Worm (Caenorhabditis elegans) whole organism, young adult: Measurements from ENCODE around the gene let-767.
A peak's percentile ranks its signal among the peaks of the same experiment; 100 is the strongest.

Source experiments
- B0035.1 ChIP-seq: sonication (generic microtip); optimal IDR thresholded peaks from 2 replicates; lab custom pipeline; 2016; ENCODE audit warnings: missing genetic modification characterization, mild to moderate bottlenecking, missing compliant biosample characterization, missing genotype, missing genetic modification reagents
- B0261.1 ChIP-seq: sonication (generic microtip); optimal IDR thresholded peaks from 2 replicates; lab custom pipeline; 2016; ENCODE audit warnings: mild to moderate bottlenecking, missing genetic modification characterization, moderate library complexity, missing compliant biosample characterization
- D2030.7 ChIP-seq: fragments of 200-800 bp; sonication (Bioruptor generic); IDR thresholded peaks from 2 replicates; pipeline ENCODE4 v1.3.6; 2022; ENCODE audit warnings: missing genetic modification reagents, missing genetic modification characterization, missing compliant biosample characterization
- F10E7.11 ChIP-seq: sonication (generic microtip); optimal IDR thresholded peaks from 2 replicates; lab custom pipeline; 2017; ENCODE audit warnings: mild to moderate bottlenecking, missing genetic modification characterization, moderate library complexity, missing compliant biosample characterization
- F57A8.1 ChIP-seq: fragments of 200-800 bp; sonication (Bioruptor generic); optimal IDR thresholded peaks from 2 replicates; lab custom pipeline; 2018; ENCODE audit warnings: mild to moderate bottlenecking, missing genetic modification characterization, moderate library complexity, missing compliant biosample characterization
- T07F8.4 ChIP-seq: sonication (generic microtip); optimal IDR thresholded peaks from 2 replicates; lab custom pipeline; 2016; ENCODE audit warnings: mild to moderate bottlenecking, missing genetic modification characterization, moderate library complexity, missing compliant biosample characterization
- T26A5.8 ChIP-seq: sonication (generic microtip); optimal IDR thresholded peaks from 2 replicates; lab custom pipeline; 2016; ENCODE audit warnings: missing genetic modification characterization, missing compliant biosample characterization
- Y95B8A.8 ChIP-seq: fragments of 200-800 bp; sonication (Bioruptor generic); IDR thresholded peaks from 2 replicates; pipeline ENCODE4 v1.3.6; 2022; ENCODE audit warnings: missing genetic modification reagents, missing genetic modification characterization, missing compliant biosample characterization
- ZK185.1 ChIP-seq: sonication (generic microtip); optimal IDR thresholded peaks from 2 replicates; lab custom pipeline; 2016; ENCODE audit warnings: mild to moderate bottlenecking, missing genetic modification characterization, missing compliant biosample characterization; ENCODE audit not compliant: poor library complexity, severe bottlenecking
- ama-1 ChIP-seq, 3 experiments: fragments of 150-350 bp in 1 of 3; sonication (generic microtip) in 2 of 3; optimal IDR thresholded peaks; 2 replicates each; lab custom pipeline; 2014 to 2018; ENCODE audit warnings: missing biosample characterization in 2 of 3, missing genetic modification characterization in 2 of 3, missing genetic modification reagents in 2 of 3
- aptf-3 ChIP-seq: fragments of 200-800 bp; sonication (Bioruptor generic); IDR thresholded peaks from 2 replicates; pipeline ENCODE4 v1.3.6; 2022; ENCODE audit warnings: missing genetic modification characterization, missing compliant biosample characterization
- atf-7 ChIP-seq: sonication (generic microtip); optimal IDR thresholded peaks from 2 replicates; lab custom pipeline; 2017; ENCODE audit warnings: mild to moderate bottlenecking, missing genetic modification characterization, missing compliant biosample characterization
- attf-3 ChIP-seq: fragments of 200-800 bp; sonication (Bioruptor generic); conservative IDR thresholded peaks from 2 replicates; pipeline ENCODE4 v1.3.6; 2022; ENCODE audit warnings: missing genetic modification reagents, missing genetic modification characterization, missing compliant biosample characterization
- attf-5 ChIP-seq: fragments of 200-800 bp; sonication (Bioruptor generic); optimal IDR thresholded peaks from 2 replicates; lab custom pipeline; 2018; ENCODE audit warnings: mild to moderate bottlenecking, missing genetic modification characterization, missing compliant biosample characterization
- bed-1 ChIP-seq: fragments of 200-800 bp; sonication (Bioruptor generic); IDR thresholded peaks from 2 replicates; pipeline ENCODE4 v1.3.6; 2022; ENCODE audit warnings: missing genetic modification reagents, missing genetic modification characterization, missing compliant biosample characterization
- ccch-3 ChIP-seq: fragments of 200-800 bp; sonication (Bioruptor generic); optimal IDR thresholded peaks from 2 replicates; lab custom pipeline; 2018; ENCODE audit warnings: mild to moderate bottlenecking, missing genetic modification characterization, missing compliant biosample characterization
- cebp-1 ChIP-seq, 2 experiments: fragments of 200-800 bp in 1 of 2; sonication (Bioruptor generic) in 1 of 2; sonication (generic microtip) in 1 of 2; IDR thresholded peaks in 1 of 2; optimal IDR thresholded peaks in 1 of 2; 2 replicates each; pipeline versions ENCODE4 v1.3.6 to Lab custom; 2017 to 2022; ENCODE audit warnings: missing compliant biosample characterization in 2 of 2, missing genetic modification characterization in 2 of 2, mild to moderate bottlenecking in 1 of 2, missing genetic modification reagents in 1 of 2, moderate library complexity in 1 of 2
- ceh-27 ChIP-seq: fragments of 200-800 bp; sonication (Bioruptor generic); optimal IDR thresholded peaks from 2 replicates; lab custom pipeline; 2018; ENCODE audit warnings: mild to moderate bottlenecking, missing genetic modification characterization, moderate library complexity, missing compliant biosample characterization
- ceh-40 ChIP-seq: fragments of 200-800 bp; sonication (Bioruptor generic); IDR thresholded peaks from 2 replicates; pipeline ENCODE4 v1.3.6; 2022; ENCODE audit warnings: missing genetic modification characterization, missing compliant biosample characterization
- ceh-58 ChIP-seq: fragments of 200-800 bp; sonication (Bioruptor generic); IDR thresholded peaks from 2 replicates; pipeline ENCODE4 v1.3.6; 2022; ENCODE audit warnings: missing genetic modification characterization, missing compliant biosample characterization
- ceh-91 ChIP-seq: fragments of 200-800 bp; sonication (Bioruptor generic); IDR thresholded peaks from 2 replicates; pipeline ENCODE4 v1.3.6; 2022; ENCODE audit warnings: missing genetic modification reagents, missing genetic modification characterization, missing compliant biosample characterization
- efl-1 ChIP-seq: fragments of 150-350 bp; optimal IDR thresholded peaks from 2 replicates; lab custom pipeline; 2014; ENCODE audit warnings: missing biosample characterization, missing genetic modification reagents, missing genetic modification characterization
- egl-44 ChIP-seq: fragments of 200-800 bp; sonication (Bioruptor generic); IDR thresholded peaks from 2 replicates; pipeline ENCODE4 v1.3.6; 2022; ENCODE audit warnings: missing genetic modification reagents, missing genetic modification characterization, missing compliant biosample characterization
- gei-17 ChIP-seq: fragments of 200-800 bp; sonication (Bioruptor generic); optimal IDR thresholded peaks from 2 replicates; lab custom pipeline; 2018; ENCODE audit warnings: mild to moderate bottlenecking, missing genetic modification characterization, missing compliant biosample characterization
- him-1 ChIP-seq: sonication (generic microtip); optimal IDR thresholded peaks from 2 replicates; lab custom pipeline; 2016; ENCODE audit warnings: missing genotype, missing genetic modification reagents, missing genetic modification characterization, missing compliant biosample characterization
- hmg-1.2 ChIP-seq: fragments of 200-800 bp; sonication (Bioruptor generic); IDR thresholded peaks from 2 replicates; pipeline ENCODE4 v1.3.6; 2022; ENCODE audit warnings: missing genetic modification reagents, missing genetic modification characterization, missing compliant biosample characterization
- lin-40 ChIP-seq: sonication (generic microtip); optimal IDR thresholded peaks from 2 replicates; lab custom pipeline; 2016; ENCODE audit warnings: missing genetic modification characterization, mild to moderate bottlenecking, missing compliant biosample characterization, missing genotype, missing genetic modification reagents
- lsl-1 ChIP-seq: fragments of 200-800 bp; sonication (Bioruptor generic); optimal IDR thresholded peaks from 2 replicates; lab custom pipeline; 2018; ENCODE audit warnings: mild to moderate bottlenecking, missing genetic modification characterization, moderate library complexity, missing compliant biosample characterization
- mcd-1 ChIP-seq: fragments of 200-800 bp; sonication (Bioruptor generic); IDR thresholded peaks from 2 replicates; pipeline ENCODE4 v1.3.6; 2022; ENCODE audit warnings: missing genetic modification reagents, missing genetic modification characterization, missing compliant biosample characterization
- mxl-1 ChIP-seq: sonication (generic microtip); optimal IDR thresholded peaks from 2 replicates; lab custom pipeline; 2016; ENCODE audit warnings: missing genetic modification characterization, missing compliant biosample characterization
- nfya-1 ChIP-seq: sonication (generic microtip); optimal IDR thresholded peaks from 2 replicates; lab custom pipeline; 2017; ENCODE audit warnings: antibody characterized with exemption, missing compliant biosample characterization, missing genetic modification characterization, borderline replicate concordance; ENCODE audit not compliant: insufficient read depth
- nfya-2 ChIP-seq: fragments of 200-800 bp; sonication (Bioruptor generic); IDR thresholded peaks from 2 replicates; pipeline ENCODE4 v1.3.6; 2022; ENCODE audit warnings: missing genetic modification reagents, missing genetic modification characterization, missing compliant biosample characterization
- nhr-90 ChIP-seq: sonication (generic microtip); optimal IDR thresholded peaks from 2 replicates; lab custom pipeline; 2016; ENCODE audit warnings: missing genotype, mild to moderate bottlenecking, missing genetic modification characterization, missing compliant biosample characterization
- rcor-1 ChIP-seq: fragments of 200-800 bp; sonication (Bioruptor generic); IDR thresholded peaks from 2 replicates; pipeline ENCODE4 v1.3.6; 2022; ENCODE audit warnings: missing genetic modification reagents, missing genetic modification characterization, missing compliant biosample characterization
- rec-8 ChIP-seq, 2 experiments: sonication (generic microtip); optimal IDR thresholded peaks; 2 replicates each; lab custom pipeline; 2016; ENCODE audit warnings: mild to moderate bottlenecking in 2 of 2, missing genetic modification characterization in 2 of 2, missing genetic modification reagents in 2 of 2, missing genotype in 2 of 2, missing biosample characterization in 1 of 2, missing compliant biosample characterization in 1 of 2, moderate library complexity in 1 of 2
- repo-1 ChIP-seq: sonication (generic microtip); optimal IDR thresholded peaks from 2 replicates; lab custom pipeline; 2017; ENCODE audit warnings: mild to moderate bottlenecking, missing genetic modification characterization, missing compliant biosample characterization
- snpc-1.3 ChIP-seq: sonication (generic microtip); optimal IDR thresholded peaks from 2 replicates; lab custom pipeline; 2017; ENCODE audit warnings: missing genetic modification characterization, mild to moderate bottlenecking, missing compliant biosample characterization, antibody characterized with exemption, moderate library complexity, missing genotype, missing genetic modification reagents; ENCODE audit not compliant: insufficient read depth
- snpc-3.4 ChIP-seq: sonication (generic microtip); optimal IDR thresholded peaks from 2 replicates; lab custom pipeline; 2017; ENCODE audit warnings: missing genetic modification characterization, mild to moderate bottlenecking, missing compliant biosample characterization, antibody characterized with exemption, moderate library complexity, missing genotype, missing genetic modification reagents
- tbp1 ChIP-seq: fragments of 200-800 bp; sonication (Bioruptor generic); optimal IDR thresholded peaks from 2 replicates; lab custom pipeline; 2018; ENCODE audit warnings: mild to moderate bottlenecking, missing genetic modification characterization, missing compliant biosample characterization
- tbx-9 ChIP-seq: sonication (generic microtip); optimal IDR thresholded peaks from 2 replicates; lab custom pipeline; 2016; ENCODE audit warnings: borderline replicate concordance, missing genetic modification characterization, inconsistent platforms, missing compliant biosample characterization
- zim-3 ChIP-seq: sonication (generic microtip); optimal IDR thresholded peaks from 2 replicates; lab custom pipeline; 2017; ENCODE audit warnings: mild to moderate bottlenecking, missing genetic modification characterization, moderate library complexity, missing compliant biosample characterization
- ztf-22 ChIP-seq: fragments of 200-800 bp; sonication (Bioruptor generic); optimal IDR thresholded peaks from 2 replicates; lab custom pipeline; 2018; ENCODE audit warnings: mild to moderate bottlenecking, missing genetic modification characterization, moderate library complexity, missing compliant biosample characterization
- ztf-3 ChIP-seq: fragments of 200-800 bp; sonication (Bioruptor generic); optimal IDR thresholded peaks from 2 replicates; lab custom pipeline; 2018; ENCODE audit warnings: mild to moderate bottlenecking, missing genetic modification characterization, missing compliant biosample characterization

The let-767 gene

DNA sequence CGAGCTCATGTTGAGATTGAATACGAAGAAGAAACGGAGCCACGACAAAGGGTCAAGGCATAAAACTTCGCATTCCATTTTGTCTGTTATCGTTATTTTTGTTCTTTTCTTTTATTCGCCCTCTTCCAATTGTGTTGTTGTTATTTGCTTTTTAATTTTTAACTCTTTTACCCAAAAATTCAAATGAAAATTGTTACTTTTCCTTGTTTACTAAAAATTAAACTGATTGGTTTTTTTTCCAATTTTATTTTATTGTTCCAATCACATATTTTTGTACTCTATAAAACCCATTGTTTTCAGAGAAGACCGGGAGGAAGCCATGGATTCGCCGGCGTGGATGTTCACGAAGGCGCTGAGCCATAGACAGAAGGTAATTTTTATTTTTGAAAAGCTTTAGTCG is 40.7 kb upstream of the let-767 start, which contains the start of gene C16A3.5:
Gene C16A3.5 (plus strand): TSS at position 301 of the 400 bp plus-strand sequence.
- TF ChIP-seq mcd-1 (GFP tag; lab: Robert Waterston, UW) = 0 out of 2 replicates have a peak, but pooled peaks have one; percentile 11
- TF ChIP-seq F57A8.1 = no peak

DNA sequence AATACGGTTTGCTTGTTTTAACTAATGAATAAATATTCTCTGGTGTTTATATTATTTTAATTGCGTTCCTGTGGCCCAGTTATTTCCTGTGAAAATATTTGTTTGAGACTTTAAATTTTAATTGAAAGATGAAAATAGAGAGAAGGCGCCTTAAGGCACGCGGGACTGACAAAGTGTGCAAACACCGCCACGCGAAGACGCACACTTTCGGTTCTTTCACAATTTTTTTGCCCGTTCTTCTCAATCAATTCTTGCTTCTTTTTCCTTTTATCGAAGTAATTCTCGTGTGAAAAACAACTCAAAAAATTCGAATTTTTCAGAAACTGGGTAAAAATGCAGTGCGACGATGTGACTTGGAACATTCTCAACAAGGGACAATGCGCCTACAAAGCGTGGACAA is 39.4 kb upstream of the let-767 start, which contains the start of gene C16A3.6:
Gene C16A3.6 (plus strand): TSS at position 84 of the 400 bp plus-strand sequence.
- TF ChIP-seq egl-44 (no peak), lin-40 (tag; lab: Kevin White, UChicago) (peak; percentile 4), cebp-1 (GFP tag; IDR thresholded peaks at IDR 0.05; lab: Robert Waterston, UW) (no peak), cebp-1 (tag; optimal IDR thresholded peaks at IDR 0.05; lab: Kevin White, UChicago) (peak; percentile 72), D2030.7 (GFP tag; lab: Robert Waterston, UW) (0 out of 2 replicates have a peak, but pooled peaks have one; percentile 19), ztf-22 (GFP tag; lab: Kevin White, UChicago) (no peak), lsl-1 (GFP tag; lab: Kevin White, UChicago) (peak; percentile 25), tbp1 (GFP tag; lab: Kevin White, UChicago) (peak; percentile 15), B0035.1 (no peak), rec-8 (tag; optimal IDR thresholded peaks at IDR 0.05; lab: Kevin White, UChicago) (no peak), snpc-1.3 (tag; lab: Kevin White, UChicago) (peak; percentile 13), him-1 (no peak), efl-1 (GFP tag; lab: Kevin White, UChicago) (peak; percentile 39), B0261.1 (no peak), rcor-1 (GFP tag; lab: Robert Waterston, UW) (0 out of 2 replicates have a peak, but pooled peaks have one; percentile 17), ceh-58 (no peak), F10E7.11 (tag; lab: Kevin White, UChicago) (no peak), ZK185.1 (tag; lab: Kevin White, UChicago) (no peak), ztf-3 (GFP tag; lab: Kevin White, UChicago) (no peak), zim-3 (tag; lab: Kevin White, UChicago) (no peak), repo-1 (tag; lab: Kevin White, UChicago) (peak; percentile 27), Y95B8A.8 (GFP tag; lab: Robert Waterston, UW) (0 out of 2 replicates have a peak, but pooled peaks have one; percentile 19), mxl-1 (no peak), T07F8.4 (tag; lab: Kevin White, UChicago) (no peak), ceh-40 (GFP tag; lab: Robert Waterston, UW) (no peak)

DNA sequence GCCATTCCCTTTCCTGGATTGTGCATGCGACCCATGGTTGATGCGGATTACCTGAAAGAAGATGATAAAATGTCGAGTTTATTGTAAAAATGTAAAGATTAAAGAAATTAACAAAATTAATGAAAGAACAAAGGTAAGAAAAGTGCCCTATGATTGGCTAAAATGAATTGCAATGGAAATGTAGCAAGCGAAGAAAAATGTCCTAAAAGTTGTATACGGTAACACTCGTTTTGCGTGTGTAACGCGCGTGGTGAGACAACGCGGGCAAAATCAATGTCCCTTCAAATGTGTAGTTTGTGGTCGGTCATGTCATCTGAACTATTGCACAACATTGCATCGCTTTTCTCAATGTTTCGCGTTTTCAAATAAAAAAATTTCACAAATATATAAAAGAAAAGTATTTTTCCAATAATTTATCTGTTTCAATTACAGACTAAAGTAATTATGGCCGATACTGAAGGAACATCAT is 35.2 kb upstream of the let-767 start, which contains the start of the genes rps-13 and nfx-1:
Gene rps-13 (minus strand): TSS at position 51 of the 469 bp plus-strand sequence.
Gene nfx-1 (plus strand): TSS at position 433 of the 469 bp plus-strand sequence.
- TF ChIP-seq attf-5 (GFP tag; lab: Kevin White, UChicago) (peak; percentile 74), ceh-58 (no peak), egl-44 (no peak), attf-3 (GFP tag; lab: Robert Waterston, UW) (0 out of 2 replicates have a peak, but pooled peaks have one; percentile 19), atf-7 (tag; lab: Kevin White, UChicago) (no peak), nfya-1 (tag; lab: Kevin White, UChicago) (no peak), gei-17 (GFP tag; lab: Kevin White, UChicago) (no peak), ceh-27 (peak; percentile 61), T26A5.8 (tag; lab: Kevin White, UChicago) (no peak), tbx-9 (tag; lab: Kevin White, UChicago) (no peak), ceh-91 (GFP tag; lab: Robert Waterston, UW) (no peak), ama-1 (optimal IDR thresholded peaks at IDR 0.05; lab: Kevin White, UChicago) (no peak), ama-1 (GFP tag; optimal IDR thresholded peaks at IDR 0.05; lab: Kevin White, UChicago) (peak in 1 of 2 experiments; percentile 24), bed-1 (GFP tag; lab: Robert Waterston, UW) (no peak), ztf-22 (GFP tag; lab: Kevin White, UChicago) (no peak), nfya-2 (GFP tag; lab: Robert Waterston, UW) (no peak), aptf-3 (GFP tag; lab: Robert Waterston, UW) (no peak), Y95B8A.8 (GFP tag; lab: Robert Waterston, UW) (peak; percentile 14; the same call in 1 of the 2 replicates), hmg-1.2 (GFP tag; lab: Robert Waterston, UW) (peak; percentile 42; the same call in 1 of the 2 replicates), ccch-3 (no peak), snpc-3.4 (tag; lab: Kevin White, UChicago) (no peak), nhr-90 (tag; lab: Kevin White, UChicago) (no peak), ZK185.1 (tag; lab: Kevin White, UChicago) (peak; percentile 71)
